Fruit fly (Drosophila melanogaster): Measurements from ENCODE around the gene CG4438.

DNA sequence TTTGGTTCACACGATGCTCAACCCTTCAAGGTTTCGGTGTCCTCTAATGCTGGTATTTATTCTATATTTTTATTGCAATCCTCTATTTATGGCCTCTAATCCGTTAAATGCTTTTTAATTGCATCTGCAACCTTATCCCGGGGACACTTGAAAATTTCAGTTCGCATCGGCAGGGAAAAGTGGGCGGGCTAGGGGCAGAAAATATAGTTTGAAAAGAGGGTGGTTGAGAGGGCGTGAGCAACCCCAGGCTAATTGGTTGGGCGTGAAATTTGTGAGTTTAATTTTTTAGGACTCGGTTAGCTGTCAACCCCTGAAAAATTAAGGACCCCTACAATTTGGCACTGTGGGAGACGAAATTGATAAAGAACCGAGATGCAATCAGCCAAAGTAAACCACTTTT is 48.0 kb upstream of the CG4438 start:
- TF ChIP-seq CG10669 (GFP tag; optimal IDR thresholded peaks at IDR 0.05) (no peak), Eip78C (GFP tag) (no peak), fkh (GFP tag; optimal IDR thresholded peaks at IDR 0.05) (no peak), Gug (GFP tag; IDR thresholded peaks at IDR 0.05) (no peak), OdsH (GFP tag; optimal IDR thresholded peaks at IDR 0.05) (no peak), CG32006 (GFP tag; optimal IDR thresholded peaks at IDR 0.05) (no peak), Met (GFP tag; optimal IDR thresholded peaks at IDR 0.05) (no peak)
